Fruit fly (Drosophila melanogaster): ENCODE results near the gene Mgat2.

- TF ChIP-seq Blimp-1 (GFP tag; optimal IDR thresholded peaks at IDR 0.05) (no peak), CG11085 (GFP tag; IDR thresholded peaks at IDR 0.05) (no peak), Hr39 (optimal IDR thresholded peaks at IDR 0.05) (no peak), CG10274 (GFP tag; optimal IDR thresholded peaks at IDR 0.05) (no peak)
Measured at dm6 chr3R:30063704-30064103, 41.7 kb upstream of the Mgat2 start.

All from whole organism, embryonic.